Worm (Caenorhabditis elegans) whole organism, L4 larva: ENCODE data around the gene mtr-4.
A peak's percentile ranks its signal among the peaks of the same experiment; 100 is the strongest.

Source experiments
- F10B5.3 ChIP-seq: sonication (generic microtip); optimal IDR thresholded peaks from 2 replicates; lab custom pipeline; 2016; ENCODE audit warnings: mild to moderate bottlenecking, missing genetic modification characterization, missing compliant biosample characterization
- F26F4.8 ChIP-seq: fragments of 200-800 bp; sonication (Bioruptor generic); conservative IDR thresholded peaks from 2 replicates; pipeline ENCODE4 v1.3.6; 2022; ENCODE audit warnings: missing genetic modification characterization, missing compliant biosample characterization
- F37D6.2 ChIP-seq: sonication (generic microtip); optimal IDR thresholded peaks from 2 replicates; lab custom pipeline; 2016; ENCODE audit warnings: mild to moderate bottlenecking, missing genetic modification characterization, missing compliant biosample characterization
- F49E8.2 ChIP-seq: sonication (generic microtip); optimal IDR thresholded peaks from 2 replicates; lab custom pipeline; 2016; ENCODE audit warnings: missing compliant biosample characterization, mild to moderate bottlenecking, missing genetic modification characterization, borderline replicate concordance
- R02D3.7 ChIP-seq: fragments of 150-350 bp; sonication (generic microtip); optimal IDR thresholded peaks from 3 replicates; lab custom pipeline; 2014; ENCODE audit warnings: missing biosample characterization, missing genetic modification characterization
- T20F7.1 ChIP-seq: fragments of 200-800 bp; sonication (Bioruptor generic); optimal IDR thresholded peaks from 2 replicates; lab custom pipeline; 2018; ENCODE audit warnings: mild to moderate bottlenecking, missing genetic modification characterization, missing compliant biosample characterization
- Y105C5A.15 ChIP-seq: fragments of 200-800 bp; sonication (Bioruptor generic); IDR thresholded peaks from 2 replicates; pipeline ENCODE4 v1.3.6; 2022; ENCODE audit warnings: missing genetic modification characterization, missing compliant biosample characterization
- Y48G9A.11 ChIP-seq: fragments of 200-800 bp; sonication (Bioruptor generic); IDR thresholded peaks from 2 replicates; pipeline ENCODE4 v1.3.6; 2022; ENCODE audit warnings: missing genetic modification reagents, missing genetic modification characterization, missing compliant biosample characterization
- Y75B8A.6 ChIP-seq: fragments of 200-800 bp; sonication (Bioruptor generic); IDR thresholded peaks from 2 replicates; pipeline ENCODE4 v1.3.6; 2022; ENCODE audit warnings: missing genetic modification reagents, missing genetic modification characterization, missing compliant biosample characterization
- aha-1 ChIP-seq: fragments of 150-350 bp; peaks from one replicate; lab custom pipeline; 2014; ENCODE audit warnings: missing biosample characterization, missing genetic modification characterization
- aly-2 ChIP-seq: sonication (generic microtip); optimal IDR thresholded peaks from 2 replicates; lab custom pipeline; 2018; ENCODE audit warnings: missing biosample characterization, missing genetic modification characterization
- arid-1 ChIP-seq: fragments of 200-800 bp; sonication (Bioruptor generic); conservative IDR thresholded peaks from 2 replicates; pipeline ENCODE4 v1.3.6; 2022; ENCODE audit warnings: missing genetic modification reagents, missing genetic modification characterization, missing compliant biosample characterization
- ceh-44 ChIP-seq: fragments of 200-800 bp; sonication (Bioruptor generic); IDR thresholded peaks from 2 replicates; pipeline ENCODE4 v1.3.6; 2022; ENCODE audit warnings: missing genetic modification reagents, missing genetic modification characterization, missing compliant biosample characterization
- cey-2 ChIP-seq: sonication (generic microtip); optimal IDR thresholded peaks from 3 replicates; lab custom pipeline; 2017; ENCODE audit warnings: missing genetic modification characterization, mild to moderate bottlenecking, missing compliant biosample characterization, antibody characterized with exemption, borderline replicate concordance; ENCODE audit not compliant: insufficient read depth
- ctbp-1 ChIP-seq: fragments of 200-800 bp; sonication (Bioruptor generic); IDR thresholded peaks from 2 replicates; pipeline ENCODE4 v1.3.6; 2022; ENCODE audit warnings: missing genetic modification reagents, missing genetic modification characterization, missing compliant biosample characterization
- daf-12 ChIP-seq: fragments of 150-350 bp; optimal IDR thresholded peaks from 2 replicates; lab custom pipeline; 2014; ENCODE audit warnings: missing biosample characterization, missing genetic modification reagents, missing genetic modification characterization
- daf-16 ChIP-seq, 3 experiments: sonication (generic microtip); optimal IDR thresholded peaks; 2 replicates each; lab custom pipeline; 2016 to 2017; ENCODE audit warnings: missing genetic modification characterization in 3 of 3, missing genetic modification reagents in 3 of 3, mild to moderate bottlenecking in 2 of 3, missing compliant biosample characterization in 2 of 3, missing biosample characterization in 1 of 3, moderate library complexity in 1 of 3
- daf-19 ChIP-seq: fragments of 200-800 bp; sonication (Bioruptor generic); conservative IDR thresholded peaks from 2 replicates; pipeline ENCODE4 v1.3.6; 2022; ENCODE audit warnings: missing genetic modification characterization, missing compliant biosample characterization
- dmd-9 ChIP-seq: fragments of 200-800 bp; sonication (Bioruptor generic); IDR thresholded peaks from 2 replicates; pipeline ENCODE4 v1.3.6; 2022; ENCODE audit warnings: missing genetic modification reagents, missing genetic modification characterization, missing compliant biosample characterization
- duxl-1 ChIP-seq: sonication (generic microtip); optimal IDR thresholded peaks from 2 replicates; lab custom pipeline; 2016; ENCODE audit warnings: mild to moderate bottlenecking, missing genetic modification characterization, moderate library complexity, missing compliant biosample characterization; ENCODE audit not compliant: poor library complexity
- egl-27 ChIP-seq: sonication (generic microtip); optimal IDR thresholded peaks from 3 replicates; lab custom pipeline; 2017; ENCODE audit warnings: missing biosample characterization, missing genetic modification reagents, missing genetic modification characterization
- gei-8 ChIP-seq: fragments of 200-800 bp; sonication (Bioruptor generic); optimal IDR thresholded peaks from 2 replicates; lab custom pipeline; 2018; ENCODE audit warnings: mild to moderate bottlenecking, missing genetic modification characterization, missing compliant biosample characterization
- hlh-11 ChIP-seq: fragments of 200-800 bp; sonication (Bioruptor generic); optimal IDR thresholded peaks from 2 replicates; lab custom pipeline; 2018; ENCODE audit warnings: mild to moderate bottlenecking, missing genetic modification characterization, missing compliant biosample characterization
- hlh-30 ChIP-seq: sonication (generic microtip); optimal IDR thresholded peaks from 2 replicates; lab custom pipeline; 2017; ENCODE audit warnings: antibody characterized with exemption, mild to moderate bottlenecking, missing genetic modification characterization, missing compliant biosample characterization; ENCODE audit not compliant: insufficient read depth
- hmg-1.1 ChIP-seq: fragments of 200-800 bp; sonication (Bioruptor generic); IDR thresholded peaks from 2 replicates; pipeline ENCODE4 v1.3.6; 2022; ENCODE audit warnings: missing genetic modification reagents, missing genetic modification characterization, missing compliant biosample characterization
- lin-13 ChIP-seq: fragments of 150-350 bp; optimal IDR thresholded peaks from 2 replicates; lab custom pipeline; 2014; ENCODE audit warnings: missing biosample characterization, missing genetic modification reagents, missing genetic modification characterization
- lin-29 ChIP-seq: fragments of 200-800 bp; sonication (Bioruptor generic); IDR thresholded peaks from 2 replicates; pipeline ENCODE4 v1.3.6; 2022; ENCODE audit warnings: missing genetic modification reagents, missing genetic modification characterization, missing compliant biosample characterization
- lin-38 ChIP-seq: fragments of 200-800 bp; sonication (Bioruptor generic); IDR thresholded peaks from 2 replicates; pipeline ENCODE4 v1.3.6; 2022; ENCODE audit warnings: missing genetic modification reagents, missing genetic modification characterization, missing compliant biosample characterization
- lin-39 ChIP-seq: fragments of 150-350 bp; optimal IDR thresholded peaks from 2 replicates; lab custom pipeline; 2014; ENCODE audit warnings: missing biosample characterization, missing genetic modification reagents, missing genetic modification characterization
- madf-9 ChIP-seq: fragments of 200-800 bp; sonication (Bioruptor generic); conservative IDR thresholded peaks from 2 replicates; pipeline ENCODE4 v1.3.6; 2022; ENCODE audit warnings: missing genetic modification reagents, missing genetic modification characterization, missing compliant biosample characterization
- mdt-29 ChIP-seq: fragments of 200-800 bp; sonication (Bioruptor generic); IDR thresholded peaks from 2 replicates; pipeline ENCODE4 v1.3.6; 2022; ENCODE audit warnings: missing genetic modification reagents, missing genetic modification characterization, missing compliant biosample characterization
- mep-1 ChIP-seq: fragments of 150-350 bp; sonication (generic microtip); optimal IDR thresholded peaks from 3 replicates; lab custom pipeline; 2014; ENCODE audit warnings: missing biosample characterization, missing genetic modification characterization
- mxl-2 ChIP-seq: fragments of 200-800 bp; sonication (Bioruptor generic); conservative IDR thresholded peaks from 2 replicates; pipeline ENCODE4 v1.3.6; 2022; ENCODE audit warnings: missing genetic modification reagents, missing genetic modification characterization, missing compliant biosample characterization
- nhr-10 ChIP-seq: fragments of 150-350 bp; optimal IDR thresholded peaks from 2 replicates; lab custom pipeline; 2014; ENCODE audit warnings: missing biosample characterization, missing genetic modification characterization
- nhr-111 ChIP-seq: fragments of 200-800 bp; sonication (Bioruptor generic); optimal IDR thresholded peaks from 2 replicates; lab custom pipeline; 2018; ENCODE audit warnings: mild to moderate bottlenecking, missing genetic modification characterization, missing compliant biosample characterization
- nhr-28 ChIP-seq: fragments of 150-350 bp; optimal IDR thresholded peaks from 2 replicates; lab custom pipeline; 2014; ENCODE audit warnings: missing biosample characterization, missing genetic modification characterization
- nhr-42 ChIP-seq: fragments of 200-800 bp; sonication (Bioruptor generic); IDR thresholded peaks from 2 replicates; pipeline ENCODE4 v1.3.6; 2022; ENCODE audit warnings: missing genetic modification characterization, missing compliant biosample characterization
- nhr-6 ChIP-seq: fragments of 150-350 bp; optimal IDR thresholded peaks from 2 replicates; lab custom pipeline; 2014; ENCODE audit warnings: missing biosample characterization, missing genetic modification characterization
- nhr-77 ChIP-seq: fragments of 150-350 bp; optimal IDR thresholded peaks from 2 replicates; lab custom pipeline; 2014; ENCODE audit warnings: missing biosample characterization, missing genetic modification characterization
- saeg-2 ChIP-seq: fragments of 200-800 bp; sonication (Bioruptor generic); IDR thresholded peaks from 2 replicates; pipeline ENCODE4 v1.3.6; 2022; ENCODE audit warnings: missing genetic modification reagents, missing genetic modification characterization, missing compliant biosample characterization
- snpc-1.2 ChIP-seq: fragments of 200-800 bp; sonication (Bioruptor generic); IDR thresholded peaks from 2 replicates; pipeline ENCODE4 v1.3.6; 2022; ENCODE audit warnings: missing genetic modification reagents, missing genetic modification characterization, missing compliant biosample characterization
- spr-1 ChIP-seq: sonication (generic microtip); optimal IDR thresholded peaks from 2 replicates; lab custom pipeline; 2016; ENCODE audit warnings: mild to moderate bottlenecking, missing genetic modification characterization, missing compliant biosample characterization
- tag-97 ChIP-seq: fragments of 200-800 bp; sonication (Bioruptor generic); IDR thresholded peaks from 2 replicates; pipeline ENCODE4 v1.3.6; 2022; ENCODE audit warnings: missing genetic modification characterization, missing compliant biosample characterization
- unc-62 ChIP-seq, 3 experiments: fragments of 150-350 bp in 1 of 3; sonication (generic microtip); optimal IDR thresholded peaks in 2 of 3; peaks in 1 of 3; 1 replicate in 1 of 3; 2 replicates in 2 of 3; lab custom pipeline; 2014 to 2017; ENCODE audit warnings: missing biosample characterization in 3 of 3, missing genetic modification characterization in 3 of 3, missing genetic modification reagents in 3 of 3, missing genotype in 1 of 3
- zag-1 ChIP-seq: fragments of 150-350 bp; optimal IDR thresholded peaks from 2 replicates; lab custom pipeline; 2014; ENCODE audit warnings: missing biosample characterization, missing genetic modification characterization
- zip-11 ChIP-seq: fragments of 200-800 bp; sonication (Bioruptor generic); IDR thresholded peaks from 2 replicates; pipeline ENCODE4 v1.3.6; 2022; ENCODE audit warnings: missing genetic modification characterization, missing compliant biosample characterization
- ztf-11 ChIP-seq: fragments of 150-350 bp; optimal IDR thresholded peaks from 2 replicates; lab custom pipeline; 2014; ENCODE audit warnings: missing biosample characterization, missing genetic modification characterization
- ztf-7 ChIP-seq: fragments of 150-350 bp; optimal IDR thresholded peaks from 2 replicates; lab custom pipeline; 2014; ENCODE audit warnings: missing biosample characterization, missing genetic modification characterization

mtr-4 gene

DNA sequence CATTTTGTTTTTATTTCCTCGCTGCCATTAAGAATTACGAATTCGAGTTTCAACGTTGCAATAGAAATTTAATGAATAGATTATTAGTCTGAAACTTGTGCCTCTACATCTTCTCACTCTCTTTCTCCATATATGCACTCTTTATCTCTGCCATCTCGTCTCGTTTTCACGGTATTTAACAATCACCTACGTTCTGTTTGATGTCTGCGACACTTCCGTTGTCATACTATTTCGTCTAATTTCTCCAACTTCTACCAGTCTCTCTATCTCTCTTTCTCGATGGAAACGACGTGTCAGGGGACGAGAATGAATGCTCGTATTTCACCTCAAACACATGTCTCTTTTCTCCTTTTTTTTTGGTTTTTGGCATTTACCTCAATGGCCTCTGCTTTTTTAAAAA lies 48.3 kb downstream of the mtr-4 start (continued):
- TF ChIP-seq unc-62 (GFP tag; optimal IDR thresholded peaks at IDR 0.05 in 1 of 2; lab: Kevin White, UChicago) (peak in 1 of 2 experiments; percentile 14), unc-62 (tag; optimal IDR thresholded peaks at IDR 0.05; lab: Kevin White, UChicago) (no peak), Y48G9A.11 (GFP tag; lab: Robert Waterston, UW) (no peak), madf-9 (no peak), hlh-30 (tag; lab: Kevin White, UChicago) (peak; percentile 84), lin-29 (GFP tag; lab: Robert Waterston, UW) (no peak), spr-1 (tag; lab: Kevin White, UChicago) (no peak), aha-1 (peak; percentile 60), egl-27 (tag; lab: Kevin White, UChicago) (no peak), T20F7.1 (GFP tag; lab: Kevin White, UChicago) (peak; percentile 26), daf-12 (tag; lab: Kevin White, UChicago) (no peak), Y105C5A.15 (GFP tag; lab: Robert Waterston, UW) (no peak), dmd-9 (no peak), mdt-29 (GFP tag; lab: Robert Waterston, UW) (no peak), Y75B8A.6 (no peak), ctbp-1 (GFP tag; lab: Robert Waterston, UW) (no peak), hmg-1.1 (GFP tag; lab: Robert Waterston, UW) (peak; percentile 56; the same call in 1 of the 2 replicates), saeg-2 (no peak), F26F4.8 (GFP tag; lab: Robert Waterston, UW) (no peak), zip-11 (GFP tag; lab: Robert Waterston, UW) (no peak), gei-8 (no peak), ztf-11 (no peak), zag-1 (tag; lab: Kevin White, UChicago) (no peak), aly-2 (tag; lab: Kevin White, UChicago) (no peak), nhr-10 (no peak), daf-16 (GFP tag; optimal IDR thresholded peaks at IDR 0.05; lab: Kevin White, UChicago) (no peak), daf-16 (tag; optimal IDR thresholded peaks at IDR 0.05; lab: Kevin White, UChicago) (peak; percentile 42), F49E8.2 (tag; lab: Kevin White, UChicago) (no peak), ztf-7 (no peak), mep-1 (tag; lab: Kevin White, UChicago) (peak; percentile 66), nhr-77 (tag; lab: Kevin White, UChicago) (peak; percentile 17), duxl-1 (tag; lab: Kevin White, UChicago) (no peak), snpc-1.2 (GFP tag; lab: Robert Waterston, UW) (no peak), mxl-2 (GFP tag; lab: Robert Waterston, UW) (no peak), F10B5.3 (tag; lab: Kevin White, UChicago) (no peak), R02D3.7 (no peak), nhr-42 (GFP tag; lab: Robert Waterston, UW) (no peak), cey-2 (tag; lab: Kevin White, UChicago) (no peak), F37D6.2 (tag; lab: Kevin White, UChicago) (no peak), lin-13 (GFP tag; lab: Kevin White, UChicago) (peak; percentile 13), lin-39 (tag; lab: Kevin White, UChicago) (no peak), arid-1 (GFP tag; lab: Robert Waterston, UW) (no peak), daf-19 (GFP tag; lab: Robert Waterston, UW) (no peak), tag-97 (GFP tag; lab: Robert Waterston, UW) (no peak), nhr-28 (tag; lab: Kevin White, UChicago) (peak; percentile 39), nhr-6 (tag; lab: Kevin White, UChicago) (peak; percentile 15), hlh-11 (tag; lab: Kevin White, UChicago) (peak; percentile 71), lin-38 (GFP tag; lab: Robert Waterston, UW) (no peak), nhr-111 (GFP tag; lab: Kevin White, UChicago) (no peak), ceh-44 (GFP tag; lab: Robert Waterston, UW) (no peak)
